Worm (Caenorhabditis elegans): ENCODE data around the gene clec-54.

DNA sequence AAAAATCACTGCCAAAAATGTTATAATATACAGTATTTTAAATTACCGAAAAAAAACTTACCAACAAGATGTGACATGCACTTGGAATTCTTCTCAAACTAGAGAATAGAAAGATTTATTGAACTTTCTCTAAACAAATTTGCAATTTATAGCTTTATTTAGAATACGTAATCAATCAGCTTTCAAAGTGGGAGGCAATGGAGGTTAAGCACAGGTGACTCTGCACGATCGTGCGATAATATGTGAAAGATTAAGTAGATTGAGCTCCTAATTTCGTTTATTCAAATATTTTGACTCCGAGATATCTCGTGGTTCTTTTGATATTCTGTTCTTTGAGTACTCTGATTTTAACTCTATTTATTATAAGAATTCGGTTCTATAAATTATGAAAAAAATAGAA is 41.3 kb downstream of the clec-54 start, which contains the start of gene R02D5.6:
- TF ChIP-seq ama-1 (optimal IDR thresholded peaks at IDR 0.05) (no peak), hnd-1 (tag; optimal IDR thresholded peaks at IDR 0.05) (no peak), flt-1 (GFP tag; IDR thresholded peaks at IDR 0.05) (no peak), B0310.2 (tag; optimal IDR thresholded peaks at IDR 0.05) (no peak), pes-1 (GFP tag; IDR thresholded peaks at IDR 0.05) (no peak), hmbx-1 (tag; optimal IDR thresholded peaks at IDR 0.05) (no peak), ceh-13 (GFP tag; optimal IDR thresholded peaks at IDR 0.05) (no peak)

Measured in whole organism, early embryonic.